Fruit fly (Drosophila melanogaster) whole organism, pupa: ENCODE data around the gene CG17329.
A peak's percentile ranks its signal among the peaks of the same experiment; 100 is the strongest.

Experiments used
- CG4496 ChIP-seq: fragments of 200-800 bp; sonication (Bioruptor generic); IDR thresholded peaks from 3 replicates; pipeline ENCODE4 v1.3.6; 2022; ENCODE audit warnings: missing biosample characterization, missing genetic modification characterization
- CG8159 ChIP-seq: fragments of 200-800 bp; sonication (Bioruptor generic); optimal IDR thresholded peaks from 3 replicates; lab custom pipeline; 2018; ENCODE audit warnings: missing biosample characterization, mild to moderate bottlenecking, missing genetic modification characterization, moderate library complexity
- EcR ChIP-seq: fragments of 200-800 bp; sonication (Bioruptor generic); optimal IDR thresholded peaks from 3 replicates; lab custom pipeline; 2019; ENCODE audit warnings: missing biosample characterization, missing genetic modification characterization, mild to moderate bottlenecking, moderate library complexity, missing genetic modification reagents
- Pif1B ChIP-seq: fragments of 200-800 bp; sonication (Bioruptor generic); optimal IDR thresholded peaks from 3 replicates; lab custom pipeline; 2016; ENCODE audit warnings: missing biosample characterization, missing genetic modification characterization

DNA sequence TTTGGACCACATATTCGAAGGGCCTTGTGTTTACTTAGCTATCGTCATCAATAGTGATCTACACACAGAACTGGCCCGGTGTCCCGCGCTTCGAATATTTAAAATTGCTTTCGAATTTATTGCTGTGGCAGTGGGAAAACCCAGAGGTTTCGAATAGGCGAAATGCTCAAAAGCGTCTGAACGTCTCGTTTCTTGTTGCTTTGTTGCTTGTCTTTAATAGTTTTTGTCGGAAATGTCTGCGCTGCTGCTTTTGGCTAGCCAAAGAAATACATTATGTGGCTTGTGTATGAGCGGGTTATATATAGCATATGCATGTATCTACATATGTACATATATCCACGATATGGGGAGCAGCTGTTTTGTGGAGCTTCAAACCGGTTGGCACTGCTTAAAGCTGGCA is 30.1 kb downstream of the CG17329 start:
- TF ChIP-seq EcR (GFP tag; lab: Kevin White, UChicago): no peak
- no peak for TF ChIP-seq CG8159 (tag; lab: Kevin White, UChicago)
- TF ChIP-seq CG4496 (GFP tag; lab: Robert Waterston, UW): 0 out of 3 replicates have a peak, but pooled peaks have one; percentile 23
- TF ChIP-seq Pif1B (GFP tag; lab: Kevin White, UChicago): no peak
